Fruit fly (Drosophila melanogaster) whole organism, pupa: ENCODE measurements around the gene CG14050.
A peak's percentile ranks its signal among the peaks of the same experiment; 100 is the strongest.

ENCODE experiments used
- CG10348 ChIP-seq: fragments of 200-800 bp; sonication (Bioruptor generic); IDR thresholded peaks from 2 replicates; pipeline ENCODE4 v1.3.6; 2022; ENCODE audit warnings: missing biosample characterization, missing genetic modification characterization
- CG12605 ChIP-seq: fragments of 200-800 bp; sonication (Bioruptor generic); IDR thresholded peaks from 2 replicates; pipeline ENCODE4 v1.3.6; 2022; ENCODE audit warnings: missing biosample characterization, missing genetic modification characterization
- CG13204 ChIP-seq: fragments of 200-800 bp; sonication (Bioruptor generic); optimal IDR thresholded peaks from 2 replicates; lab custom pipeline; 2018; ENCODE audit warnings: missing biosample characterization, mild to moderate bottlenecking, missing genetic modification characterization, moderate library complexity
- CG17806 ChIP-seq: fragments of 200-800 bp; sonication (Bioruptor generic); optimal IDR thresholded peaks from 2 replicates; lab custom pipeline; 2018; ENCODE audit warnings: missing biosample characterization, mild to moderate bottlenecking, missing genetic modification characterization, moderate library complexity
- CG32121 ChIP-seq: fragments of 200-800 bp; sonication (Bioruptor generic); IDR thresholded peaks from 2 replicates; pipeline ENCODE4 v1.3.6; 2022; ENCODE audit warnings: missing biosample characterization, missing genetic modification characterization
- CG8159 ChIP-seq: fragments of 200-800 bp; sonication (Bioruptor generic); optimal IDR thresholded peaks from 3 replicates; lab custom pipeline; 2018; ENCODE audit warnings: missing biosample characterization, mild to moderate bottlenecking, missing genetic modification characterization, moderate library complexity
- gl ChIP-seq: fragments of 200-800 bp; sonication (Bioruptor generic); optimal IDR thresholded peaks from 2 replicates; lab custom pipeline; 2018; ENCODE audit warnings: missing biosample characterization, mild to moderate bottlenecking, missing genetic modification characterization

DNA sequence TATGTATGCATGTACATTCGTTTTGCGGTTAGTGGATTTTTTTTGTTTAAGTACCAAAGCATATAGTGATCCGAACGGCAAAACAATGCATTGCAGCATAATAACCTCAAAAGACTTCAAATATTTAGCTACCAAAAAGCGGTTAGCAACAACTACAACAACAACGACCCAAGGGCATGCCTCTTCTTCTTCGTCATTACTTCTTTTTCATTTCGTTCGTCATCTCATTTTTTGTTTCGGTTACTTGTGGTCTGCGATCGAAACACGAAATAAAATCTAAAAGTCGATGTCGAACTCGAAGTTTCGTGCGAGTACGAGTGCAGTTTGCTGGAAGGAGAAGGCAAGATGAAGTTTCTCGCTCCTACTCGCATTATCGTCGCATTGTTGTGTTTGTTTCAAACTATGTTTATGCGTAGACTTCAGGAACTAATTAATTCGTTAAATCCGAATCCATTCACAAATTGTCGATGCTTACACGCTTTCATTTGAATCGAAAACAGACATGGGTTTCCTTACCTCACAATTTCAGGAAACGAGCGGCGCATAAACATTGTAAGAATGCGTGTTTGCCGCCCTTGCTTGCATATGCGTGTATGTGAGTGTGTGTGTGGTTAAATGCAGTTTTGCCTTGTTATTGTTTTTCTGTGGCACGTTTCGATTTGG, 27.2 kb downstream of the CG14050 start:
- TF ChIP-seq CG12605 (GFP tag; lab: Robert Waterston, UW) (peak; percentile 94), CG10348 (GFP tag; lab: Robert Waterston, UW) (no peak), CG17806 (tag; lab: Kevin White, UChicago) (peak; percentile 91), CG32121 (GFP tag; lab: Robert Waterston, UW) (peak; percentile 89), CG8159 (peak; percentile 90), CG13204 (peak; percentile 84), gl (tag; lab: Kevin White, UChicago) (peak; percentile 89)
